Worm (Caenorhabditis elegans) whole organism, mixed stage, embryonic: Measurements from ENCODE around the gene cdh-7.

Experiments used
- bed-3 ChIP-seq: fragments of 200-800 bp; sonication (Bioruptor generic); optimal IDR thresholded peaks from 3 replicates; lab custom pipeline; 2018; ENCODE audit warnings: mild to moderate bottlenecking, missing genetic modification characterization, moderate library complexity, missing compliant biosample characterization
- cnd-1 ChIP-seq: fragments of 200-800 bp; sonication (Bioruptor generic); optimal IDR thresholded peaks from 2 replicates; lab custom pipeline; 2018; ENCODE audit warnings: mild to moderate bottlenecking, missing genetic modification characterization, missing compliant biosample characterization
- elt-1 ChIP-seq: sonication (generic microtip); optimal IDR thresholded peaks from 2 replicates; lab custom pipeline; 2017; ENCODE audit warnings: missing genetic modification characterization, mild to moderate bottlenecking, missing compliant biosample characterization, antibody characterized with exemption, moderate library complexity, borderline replicate concordance; ENCODE audit not compliant: insufficient read depth
- lin-13 ChIP-seq: fragments of 150-350 bp; optimal IDR thresholded peaks from 2 replicates; lab custom pipeline; 2014; ENCODE audit warnings: missing biosample characterization, missing genetic modification characterization
- nhr-12 ChIP-seq: fragments of 150-350 bp; optimal IDR thresholded peaks from 2 replicates; lab custom pipeline; 2014; ENCODE audit warnings: missing biosample characterization, missing genetic modification characterization
- nhr-2 ChIP-seq: fragments of 150-350 bp; optimal IDR thresholded peaks from 2 replicates; lab custom pipeline; 2014; ENCODE audit warnings: missing biosample characterization, missing genetic modification characterization
- nhr-237 ChIP-seq: fragments of 150-350 bp; optimal IDR thresholded peaks from 2 replicates; lab custom pipeline; 2014; ENCODE audit warnings: missing biosample characterization, missing genetic modification characterization
- nhr-76 ChIP-seq: sonication (generic microtip); optimal IDR thresholded peaks from 2 replicates; lab custom pipeline; 2017; ENCODE audit warnings: missing biosample characterization, missing genetic modification characterization
- sem-2 ChIP-seq: fragments of 200-800 bp; sonication (Bioruptor generic); optimal IDR thresholded peaks from 2 replicates; lab custom pipeline; 2018; ENCODE audit warnings: mild to moderate bottlenecking, missing genetic modification characterization, missing compliant biosample characterization
- snpc-4 ChIP-seq: fragments of 150-350 bp; optimal IDR thresholded peaks from 2 replicates; lab custom pipeline; 2014; ENCODE audit warnings: missing biosample characterization, missing genetic modification characterization
- sptf-1 ChIP-seq: sonication (generic microtip); optimal IDR thresholded peaks from 2 replicates; lab custom pipeline; 2017; ENCODE audit warnings: mild to moderate bottlenecking, missing genetic modification characterization, moderate library complexity, missing compliant biosample characterization
- unc-39 ChIP-seq: fragments of 150-350 bp; optimal IDR thresholded peaks from 2 replicates; lab custom pipeline; 2014; ENCODE audit warnings: missing biosample characterization, missing genetic modification characterization
- ztf-11 ChIP-seq: fragments of 150-350 bp; optimal IDR thresholded peaks from 2 replicates; lab custom pipeline; 2014; ENCODE audit warnings: missing biosample characterization, missing genetic modification characterization

DNA sequence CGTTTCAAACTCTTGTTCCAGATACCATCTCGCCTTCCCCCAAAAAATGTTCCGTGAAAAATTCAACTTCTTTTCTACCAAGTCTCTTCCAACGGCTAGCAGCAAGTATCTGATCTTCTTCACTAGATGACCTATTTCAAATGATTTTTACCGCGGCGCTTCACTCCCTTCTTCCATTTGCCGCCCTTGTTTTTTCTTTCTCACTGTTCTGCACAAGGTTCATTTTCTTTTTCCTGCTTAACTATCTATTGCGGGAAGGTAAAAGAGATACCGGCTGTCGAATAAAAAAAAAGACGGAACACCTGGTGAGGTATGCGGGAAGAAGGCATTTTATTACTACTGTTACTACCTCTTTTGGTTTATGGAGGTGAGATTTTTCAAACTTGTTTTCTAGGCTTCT lies at the start of gene cdh-7:
- TF ChIP-seq unc-39 (tag; lab: Kevin White, UChicago) (no peak), ztf-11 (no peak), nhr-12 (no peak), bed-3 (GFP tag; lab: Kevin White, UChicago) (no peak), sem-2 (GFP tag; lab: Kevin White, UChicago) (no peak), lin-13 (tag; lab: Kevin White, UChicago) (no peak), cnd-1 (tag; lab: Kevin White, UChicago) (no peak), snpc-4 (tag; lab: Kevin White, UChicago) (no peak), sptf-1 (no peak), nhr-76 (tag; lab: Kevin White, UChicago) (no peak), nhr-237 (tag; lab: Kevin White, UChicago) (no peak), elt-1 (tag; lab: Kevin White, UChicago) (no peak), nhr-2 (tag; lab: Kevin White, UChicago) (no peak)
